Fruit fly (Drosophila melanogaster): ENCODE measurements around the gene CG3473.

CG3473 gene

DNA sequence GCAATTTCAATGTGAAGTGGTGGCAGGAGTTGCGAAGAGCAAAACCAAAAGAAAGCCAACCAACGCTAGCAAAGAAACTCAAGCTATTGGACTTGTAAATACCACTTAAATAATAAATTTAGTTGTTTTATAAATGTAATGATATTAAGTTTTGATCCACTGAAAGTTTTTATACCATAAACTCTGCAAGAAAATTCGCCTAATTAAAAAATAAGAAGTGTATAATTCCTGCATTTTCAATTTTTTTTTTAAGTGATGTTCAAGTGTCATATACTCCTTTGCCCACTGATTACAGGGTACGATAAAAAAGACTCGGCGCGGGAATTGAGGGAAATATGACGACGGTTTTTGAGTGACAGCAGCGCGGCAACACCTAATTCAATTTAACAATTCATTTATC, 44.3 kb downstream of the CG3473 start (continued):
- no peak for TF ChIP-seq pita (GFP tag; optimal IDR thresholded peaks at IDR 0.05)
- no peak for TF ChIP-seq h (optimal IDR thresholded peaks at IDR 0.05)
- TF ChIP-seq Kr (GFP tag; optimal IDR thresholded peaks at IDR 0.05), result no peak
- peak; percentile 75; the same call in 1 of the 2 replicates for TF ChIP-seq sim (GFP tag; IDR thresholded peaks at IDR 0.05)
- no peak for TF ChIP-seq BtbVII (GFP tag; optimal IDR thresholded peaks at IDR 0.05)
- TF ChIP-seq CG12155 (GFP tag; optimal IDR thresholded peaks at IDR 0.05), result peak; percentile 40
- TF ChIP-seq CG14014 (GFP tag; IDR thresholded peaks at IDR 0.05), result no peak
- TF ChIP-seq CG15073 (GFP tag; optimal IDR thresholded peaks at IDR 0.05), result no peak
- TF ChIP-seq CG13894 (tag; optimal IDR thresholded peaks at IDR 0.05), result no peak
- peak; percentile 73 for TF ChIP-seq unpg (GFP tag; optimal IDR thresholded peaks at IDR 0.05)
- peak; percentile 19 for TF ChIP-seq CG9437 (GFP tag; optimal IDR thresholded peaks at IDR 0.05)
- TF ChIP-seq rib (GFP tag; IDR thresholded peaks at IDR 0.05), result no peak
- TF ChIP-seq hkb (optimal IDR thresholded peaks at IDR 0.05), result no peak
- TF ChIP-seq hkb (GFP tag; IDR thresholded peaks at IDR 0.05), result 0 out of 2 replicates have a peak, but pooled peaks have one; percentile 25
- no peak for TF ChIP-seq CG4854 (GFP tag; optimal IDR thresholded peaks at IDR 0.05)
- TF ChIP-seq CG17328 (GFP tag; IDR thresholded peaks at IDR 0.05), result peak; percentile 79
- no peak for TF ChIP-seq Nf-YC (tag; optimal IDR thresholded peaks at IDR 0.05)
- TF ChIP-seq tio (GFP tag; optimal IDR thresholded peaks at IDR 0.05), result peak; percentile 22
- TF ChIP-seq CTCF (GFP tag; optimal IDR thresholded peaks at IDR 0.05), result no peak
- no peak for TF ChIP-seq fru (optimal IDR thresholded peaks at IDR 0.05)
- TF ChIP-seq CkIIα-i1 (GFP tag; IDR thresholded peaks at IDR 0.05), result no peak
- no peak for TF ChIP-seq Jarid2 (GFP tag; optimal IDR thresholded peaks at IDR 0.05)
- peak; percentile 42; the same call in 1 of the 2 replicates for TF ChIP-seq E2f2 (GFP tag; IDR thresholded peaks at IDR 0.05)
- TF ChIP-seq Mrtf (GFP tag; IDR thresholded peaks at IDR 0.05), result no peak
- TF ChIP-seq CG3065 (GFP tag; optimal IDR thresholded peaks at IDR 0.05), result no peak
- TF ChIP-seq sd (tag; optimal IDR thresholded peaks at IDR 0.05), result no peak
- peak; percentile 31 for TF ChIP-seq CG12942 (GFP tag; optimal IDR thresholded peaks at IDR 0.05)
- TF ChIP-seq CG1832 (GFP tag; optimal IDR thresholded peaks at IDR 0.05), result no peak
- TF ChIP-seq pum (GFP tag; optimal IDR thresholded peaks at IDR 0.05), result peak; percentile 7
- TF ChIP-seq schlank (tag; optimal IDR thresholded peaks at IDR 0.05), result no peak
- no peak for TF ChIP-seq btn (GFP tag; optimal IDR thresholded peaks at IDR 0.05)
- no peak for TF ChIP-seq CG7372 (GFP tag; IDR thresholded peaks at IDR 0.05)
- TF ChIP-seq Oaz (GFP tag; IDR thresholded peaks at IDR 0.05), result no peak
- TF ChIP-seq Hr39 (optimal IDR thresholded peaks at IDR 0.05), result no peak
- TF ChIP-seq emc (GFP tag; optimal IDR thresholded peaks at IDR 0.05), result no peak
- no peak for TF ChIP-seq ham (GFP tag; IDR thresholded peaks at IDR 0.05)
- no peak for TF ChIP-seq CG11456 (GFP tag; IDR thresholded peaks at IDR 0.05)
- TF ChIP-seq tna (GFP tag; IDR thresholded peaks at IDR 0.05; ENCODE audit: partially characterized antibody), result no peak
- TF ChIP-seq aop (GFP tag; IDR thresholded peaks at IDR 0.05), result no peak
- no peak for TF ChIP-seq CG10543 (GFP tag; optimal IDR thresholded peaks at IDR 0.05)
- no peak for TF ChIP-seq mirr (GFP tag; optimal IDR thresholded peaks at IDR 0.05)
- no peak for TF ChIP-seq fd102C (GFP tag; optimal IDR thresholded peaks at IDR 0.05)
- no peak for TF ChIP-seq HLHmδ (GFP tag; optimal IDR thresholded peaks at IDR 0.05)
- TF ChIP-seq CG4328 (GFP tag; optimal IDR thresholded peaks at IDR 0.05), result no peak
- TF ChIP-seq peb (GFP tag; IDR thresholded peaks at IDR 0.05), result no peak
- TF ChIP-seq fd64A (GFP tag; optimal IDR thresholded peaks at IDR 0.05), result no peak
- no peak for TF ChIP-seq cato (GFP tag; optimal IDR thresholded peaks at IDR 0.05; ENCODE audit: borderline replicate concordance)
- no peak for TF ChIP-seq wek (GFP tag; optimal IDR thresholded peaks at IDR 0.05)
- TF ChIP-seq ewg (GFP tag; optimal IDR thresholded peaks at IDR 0.05), result peak; percentile 42
- peak; percentile 21 for TF ChIP-seq trem (tag; optimal IDR thresholded peaks at IDR 0.05)
- TF ChIP-seq CG10321 (GFP tag; IDR thresholded peaks at IDR 0.05), result no peak
- TF ChIP-seq CG12744 (GFP tag; optimal IDR thresholded peaks at IDR 0.05), result no peak
- peak; percentile 60 for TF ChIP-seq nmo (GFP tag; optimal IDR thresholded peaks at IDR 0.05)
- no peak for TF ChIP-seq TFAM (GFP tag; optimal IDR thresholded peaks at IDR 0.05)

Data from whole organism, embryonic.